Fruit fly (Drosophila melanogaster) whole organism, wandering third instar larva: ENCODE results near the gene CG34001.

Experiments
- CG9705 ChIP-seq: fragments of 200-800 bp; sonication (Bioruptor generic); optimal IDR thresholded peaks from 2 replicates; lab custom pipeline; 2018; ENCODE audit warnings: missing biosample characterization, mild to moderate bottlenecking, missing genetic modification characterization
- Dfd ChIP-seq: fragments of >200 bp; optimal IDR thresholded peaks from 2 replicates; lab custom pipeline; 2017; ENCODE audit warnings: missing biosample characterization, missing genetic modification characterization
- Jra ChIP-seq: sonication (Bioruptor generic); optimal IDR thresholded peaks from 2 replicates; lab custom pipeline; 2016; ENCODE audit warnings: missing biosample characterization, missing genetic modification characterization
- N ChIP-seq: fragments of >200 bp; optimal IDR thresholded peaks from 2 replicates; lab custom pipeline; 2018; ENCODE audit warnings: missing biosample characterization, missing external identifiers, missing genetic modification characterization
- br ChIP-seq: fragments of 200-800 bp; sonication (Bioruptor generic); optimal IDR thresholded peaks from 2 replicates; lab custom pipeline; 2016; ENCODE audit warnings: missing biosample characterization, missing genetic modification characterization
- usp ChIP-seq: fragments of >200 bp; optimal IDR thresholded peaks from 2 replicates; lab custom pipeline; 2017; ENCODE audit warnings: missing biosample characterization, missing genetic modification characterization

DNA sequence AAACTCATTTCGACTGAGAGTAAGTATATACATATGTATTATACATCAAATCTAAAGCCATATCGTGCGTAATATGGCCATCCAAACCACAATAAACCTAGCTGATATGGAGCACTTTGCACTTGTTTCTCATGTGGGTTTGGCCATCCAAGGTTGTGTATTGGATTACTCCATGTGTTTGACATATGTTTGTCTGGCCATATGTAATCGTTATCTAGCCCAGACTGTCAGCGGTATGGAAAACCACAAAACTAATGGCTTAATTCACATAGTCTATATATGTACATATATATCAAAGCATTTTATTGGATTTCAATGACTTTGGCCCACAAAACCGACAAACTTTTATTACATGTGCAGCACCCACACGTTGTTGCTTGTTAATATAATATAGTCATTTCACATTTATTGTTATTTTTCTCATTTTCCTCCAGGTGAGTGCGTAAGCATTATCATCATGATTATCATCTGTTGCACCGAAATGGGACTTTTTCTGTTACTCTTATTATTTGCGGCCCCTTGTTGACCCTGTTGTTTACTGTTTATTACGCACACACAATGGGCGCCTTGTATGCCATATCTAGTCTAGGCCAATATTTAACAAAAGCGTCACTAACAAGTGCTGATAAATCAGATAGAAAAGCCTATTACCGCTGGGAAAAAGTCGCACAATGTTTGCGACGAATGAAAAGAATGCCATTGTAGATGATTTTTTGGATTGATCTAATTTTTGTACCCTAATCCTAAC, 25.7 kb downstream of the CG34001 start:
- TF ChIP-seq Jra: no peak
- no peak for TF ChIP-seq N (GFP tag; lab: Kevin White, UChicago)
- no peak for TF ChIP-seq Dfd (GFP tag; lab: Kevin White, UChicago)
- peak; percentile 36 for TF ChIP-seq br (GFP tag; lab: Kevin White, UChicago)
- no peak for TF ChIP-seq usp (GFP tag; lab: Kevin White, UChicago)
- no peak for TF ChIP-seq CG9705 (GFP tag; lab: Kevin White, UChicago)
